Fruit fly (Drosophila melanogaster) whole organism, wandering third instar larva: ENCODE data around the gene CG45488.

Experiments
- Abd-B ChIP-seq: fragments of >200 bp; optimal IDR thresholded peaks from 2 replicates; lab custom pipeline; 2017; ENCODE audit warnings: missing biosample characterization, missing genetic modification characterization
- CG32264 ChIP-seq: fragments of 200-800 bp; sonication (Bioruptor generic); optimal IDR thresholded peaks from 2 replicates; lab custom pipeline; 2016; ENCODE audit warnings: missing biosample characterization, missing genetic modification characterization
- CG9705 ChIP-seq: fragments of 200-800 bp; sonication (Bioruptor generic); optimal IDR thresholded peaks from 2 replicates; lab custom pipeline; 2018; ENCODE audit warnings: missing biosample characterization, mild to moderate bottlenecking, missing genetic modification characterization
- GATAd ChIP-seq: sonication (Bioruptor generic); optimal IDR thresholded peaks from 2 replicates; lab custom pipeline; 2016; ENCODE audit warnings: missing biosample characterization, missing genetic modification characterization
- HLH106 ChIP-seq: fragments of 200-800 bp; optimal IDR thresholded peaks from 3 replicates; lab custom pipeline; 2019; ENCODE audit warnings: missing biosample characterization, mild to moderate bottlenecking, missing genetic modification characterization, moderate library complexity
- Hnf4 ChIP-seq: fragments of 200-800 bp; sonication (Bioruptor generic); optimal IDR thresholded peaks from 2 replicates; lab custom pipeline; 2016; ENCODE audit warnings: missing biosample characterization, mild to moderate bottlenecking, missing genetic modification characterization
- Hr83 ChIP-seq: fragments of 200-300 bp; sonication (Bioruptor generic); optimal IDR thresholded peaks from 2 replicates; lab custom pipeline; 2016; ENCODE audit warnings: missing biosample characterization, mild to moderate bottlenecking, missing genetic modification characterization, moderate library complexity; ENCODE audit not compliant: poor library complexity, severe bottlenecking
- Jra ChIP-seq: sonication (Bioruptor generic); optimal IDR thresholded peaks from 2 replicates; lab custom pipeline; 2016; ENCODE audit warnings: missing biosample characterization, missing genetic modification characterization
- Myc ChIP-seq: fragments of >200 bp; optimal IDR thresholded peaks from 2 replicates; lab custom pipeline; 2017
- OdsH ChIP-seq: fragments of 200-800 bp; sonication (Bioruptor generic); optimal IDR thresholded peaks from 2 replicates; lab custom pipeline; 2016; ENCODE audit warnings: missing biosample characterization, mild to moderate bottlenecking, missing genetic modification characterization
- Rel ChIP-seq, 2 experiments: fragments of 200-800 bp; sonication (Bioruptor generic) in 1 of 2; optimal IDR thresholded peaks; 2 replicates in 1 of 2; 3 replicates in 1 of 2; lab custom pipeline; 2016 to 2019; ENCODE audit warnings: mild to moderate bottlenecking in 2 of 2, missing biosample characterization in 2 of 2, missing genetic modification characterization in 2 of 2, moderate library complexity in 1 of 2
- Sp1 ChIP-seq: fragments of 200-800 bp; sonication (Bioruptor generic); optimal IDR thresholded peaks from 3 replicates; lab custom pipeline; 2019; ENCODE audit warnings: missing biosample characterization, mild to moderate bottlenecking, missing genetic modification characterization, moderate library complexity
- br ChIP-seq: fragments of 200-800 bp; sonication (Bioruptor generic); optimal IDR thresholded peaks from 2 replicates; lab custom pipeline; 2016; ENCODE audit warnings: missing biosample characterization, missing genetic modification characterization
- dl ChIP-seq, 2 experiments: fragments of 175-275, 200-275 bp in 1 of 2; fragments of 200-275 bp in 1 of 2; sonication (Bioruptor generic); optimal IDR thresholded peaks; lab custom pipeline; 2018; ENCODE audit warnings: mild to moderate bottlenecking in 2 of 2, missing biosample characterization in 2 of 2, missing genetic modification characterization in 2 of 2, moderate library complexity in 2 of 2; ENCODE audit not compliant: partially characterized antibody in 2 of 2, insufficient read depth in 1 of 2
- dmrt93B ChIP-seq: fragments of 200-800 bp; sonication (Bioruptor generic); optimal IDR thresholded peaks from 2 replicates; lab custom pipeline; 2018; ENCODE audit warnings: missing biosample characterization, mild to moderate bottlenecking, missing genetic modification characterization
- ey ChIP-seq: fragments of 200-800 bp; sonication (Bioruptor generic); optimal IDR thresholded peaks from 2 replicates; lab custom pipeline; 2016; ENCODE audit warnings: missing biosample characterization, missing genetic modification characterization
- foxo ChIP-seq, 2 experiments: fragments of 200-800 bp; sonication (Bioruptor generic); optimal IDR thresholded peaks; 2 replicates in 1 of 2; 3 replicates in 1 of 2; lab custom pipeline; 2016 to 2017; ENCODE audit warnings: missing biosample characterization in 2 of 2, missing genetic modification characterization in 2 of 2
- fru ChIP-seq: fragments of 200-800 bp; sonication (Bioruptor generic); optimal IDR thresholded peaks from 3 replicates; lab custom pipeline; 2016; ENCODE audit warnings: missing biosample characterization, mild to moderate bottlenecking, missing genetic modification characterization
- h ChIP-seq: fragments of 200-800 bp; sonication (Bioruptor generic); optimal IDR thresholded peaks from 3 replicates; lab custom pipeline; 2016; ENCODE audit warnings: missing biosample characterization, mild to moderate bottlenecking, missing genetic modification characterization
- lola ChIP-seq: fragments of >200 bp; optimal IDR thresholded peaks from 2 replicates; lab custom pipeline; 2017; ENCODE audit warnings: missing biosample characterization, missing genetic modification characterization
- psq ChIP-seq: fragments of 200-800 bp; sonication (Bioruptor generic); optimal IDR thresholded peaks from 3 replicates; lab custom pipeline; 2017; ENCODE audit warnings: missing biosample characterization, mild to moderate bottlenecking, missing genetic modification characterization, moderate library complexity
- rgr ChIP-seq: fragments of 200-800 bp; sonication (Bioruptor generic); optimal IDR thresholded peaks from 3 replicates; lab custom pipeline; 2016; ENCODE audit warnings: missing biosample characterization, mild to moderate bottlenecking, missing genetic modification characterization
- sv ChIP-seq: fragments of 200-800 bp; sonication (Bioruptor generic); optimal IDR thresholded peaks from 3 replicates; lab custom pipeline; 2016; ENCODE audit warnings: missing biosample characterization, missing genetic modification characterization
- usp ChIP-seq: fragments of >200 bp; optimal IDR thresholded peaks from 2 replicates; lab custom pipeline; 2017; ENCODE audit warnings: missing biosample characterization, missing genetic modification characterization
- woc ChIP-seq: sonication (Bioruptor generic); optimal IDR thresholded peaks from 2 replicates; lab custom pipeline; 2016; ENCODE audit warnings: missing biosample characterization, mild to moderate bottlenecking, missing genetic modification characterization

Gene CG45488

dm6 chrX:19875059-19875458, 45.2 kb downstream of the CG45488 start:
- TF ChIP-seq Rel (GFP tag; optimal IDR thresholded peaks at IDR 0.05; lab: Kevin White, UChicago) (no peak), Rel (tag; optimal IDR thresholded peaks at IDR 0.05; lab: Kevin White, UChicago) (peak; percentile 8), Myc (lab: Kevin White, UChicago) (no peak), br (GFP tag; lab: Kevin White, UChicago) (peak; percentile 73), OdsH (GFP tag; lab: Kevin White, UChicago) (peak; percentile 70), Hr83 (GFP tag; lab: Kevin White, UChicago) (no peak), woc (GFP tag; lab: Kevin White, UChicago) (peak; percentile 25), fru (GFP tag; lab: Kevin White, UChicago) (peak; percentile 86), h (GFP tag; lab: Kevin White, UChicago) (peak; percentile 80), usp (no peak), dmrt93B (GFP tag; lab: Kevin White, UChicago) (peak; percentile 76), Sp1 (GFP tag; lab: Kevin White, UChicago) (peak; percentile 83), rgr (GFP tag; lab: Kevin White, UChicago) (peak; percentile 70), Hnf4 (GFP tag; lab: Kevin White, UChicago) (peak; percentile 68), foxo (GFP tag; optimal IDR thresholded peaks at IDR 0.05; lab: Kevin White, UChicago) (peak in 1 of 2 experiments; percentile 80), sv (GFP tag; lab: Kevin White, UChicago) (no peak), CG32264 (GFP tag; lab: Kevin White, UChicago) (no peak), psq (GFP tag; lab: Kevin White, UChicago) (peak; percentile 53), ey (GFP tag; lab: Kevin White, UChicago) (peak; percentile 78), dl (GFP tag; optimal IDR thresholded peaks at IDR 0.05; lab: Kevin White, UChicago; ENCODE audit: insufficient read depth in 1 of 2, partially characterized antibody in 2 of 2) (no peak), Jra (GFP tag; lab: Kevin White, UChicago) (peak; percentile 23), CG9705 (GFP tag; lab: Kevin White, UChicago) (peak; percentile 49), Abd-B (GFP tag; lab: Kevin White, UChicago) (no peak), HLH106 (tag; lab: Kevin White, UChicago) (peak; percentile 78), lola (no peak), GATAd (GFP tag; lab: Kevin White, UChicago) (no peak)
